Fruit fly (Drosophila melanogaster) whole organism, embryonic: ENCODE measurements around the gene IM33.

ENCODE experiments used
- ATbp ChIP-seq: fragments of 200-800 bp; sonication (Bioruptor generic); optimal IDR thresholded peaks from 2 replicates; lab custom pipeline; 2017; ENCODE audit warnings: missing biosample characterization, mild to moderate bottlenecking, missing genetic modification characterization, missing genetic modification reagents
- Aef1 ChIP-seq: fragments of 200-800 bp; sonication (Bioruptor generic); IDR thresholded peaks from 3 replicates; pipeline ENCODE4 v1.3.6; 2022; ENCODE audit warnings: missing biosample characterization, missing genetic modification characterization
- Bgb ChIP-seq: fragments of 200-800 bp; sonication (Bioruptor generic); IDR thresholded peaks from 2 replicates; pipeline ENCODE4 v1.3.6; 2022; ENCODE audit warnings: missing biosample characterization, missing genetic modification characterization; ENCODE audit not compliant: partially characterized antibody
- CG10267 ChIP-seq: fragments of 200-800 bp; sonication (Bioruptor generic); optimal IDR thresholded peaks from 2 replicates; lab custom pipeline; 2018; ENCODE audit warnings: missing biosample characterization, mild to moderate bottlenecking, missing genetic modification characterization, moderate library complexity
- CG10431 ChIP-seq: fragments of 200-800 bp; sonication (Bioruptor generic); optimal IDR thresholded peaks from 3 replicates; lab custom pipeline; 2018; ENCODE audit warnings: missing biosample characterization, mild to moderate bottlenecking, missing genetic modification characterization
- CG10565 ChIP-seq: fragments of 200-800 bp; sonication (Bioruptor generic); optimal IDR thresholded peaks from 3 replicates; lab custom pipeline; 2016; ENCODE audit warnings: missing biosample characterization, mild to moderate bottlenecking, missing genetic modification characterization
- CG10654 ChIP-seq: fragments of 200-800 bp; sonication (Bioruptor generic); optimal IDR thresholded peaks from 2 replicates; lab custom pipeline; 2016; ENCODE audit warnings: missing biosample characterization, missing genetic modification characterization
- CG11456 ChIP-seq: fragments of 200-800 bp; sonication (Bioruptor generic); IDR thresholded peaks from 3 replicates; pipeline ENCODE4 v1.3.6; 2022; ENCODE audit warnings: missing biosample characterization, missing genetic modification characterization
- CG11695 ChIP-seq: fragments of 200-800 bp; sonication (Bioruptor generic); IDR thresholded peaks from 3 replicates; pipeline ENCODE4 v1.3.6; 2022; ENCODE audit warnings: missing biosample characterization, missing genetic modification characterization
- CG12071 ChIP-seq: fragments of 200-800 bp; sonication (Bioruptor generic); optimal IDR thresholded peaks from 3 replicates; lab custom pipeline; 2018; ENCODE audit warnings: missing biosample characterization, mild to moderate bottlenecking, missing genetic modification characterization
- CG12236 ChIP-seq: fragments of 200-800 bp; sonication (Bioruptor generic); optimal IDR thresholded peaks from 2 replicates; lab custom pipeline; 2016; ENCODE audit warnings: missing biosample characterization, missing genetic modification characterization
- CG15514 ChIP-seq: fragments of 200-800 bp; sonication (Bioruptor generic); optimal IDR thresholded peaks from 3 replicates; lab custom pipeline; 2017; ENCODE audit warnings: missing biosample characterization, missing genetic modification characterization, mild to moderate bottlenecking, moderate library complexity, missing genetic modification reagents
- CG15601 ChIP-seq: fragments of 200-800 bp; sonication (Bioruptor generic); optimal IDR thresholded peaks from 3 replicates; lab custom pipeline; 2019; ENCODE audit warnings: missing biosample characterization, mild to moderate bottlenecking, missing genetic modification characterization, moderate library complexity
- CG1832 ChIP-seq: fragments of 200-800 bp; sonication (Bioruptor generic); optimal IDR thresholded peaks from 2 replicates; lab custom pipeline; 2017; ENCODE audit warnings: missing biosample characterization, mild to moderate bottlenecking, missing genetic modification characterization, inconsistent platforms
- CG2199 ChIP-seq: fragments of 200-800 bp; sonication (Bioruptor generic); IDR thresholded peaks from 3 replicates; pipeline ENCODE4 v1.3.6; 2022; ENCODE audit warnings: missing biosample characterization, missing genetic modification characterization
- CG3163 ChIP-seq: fragments of 200-800 bp; sonication (Bioruptor generic); optimal IDR thresholded peaks from 3 replicates; lab custom pipeline; 2016; ENCODE audit warnings: missing biosample characterization, missing genetic modification characterization
- CG3838 ChIP-seq: fragments of 200-800 bp; sonication (Bioruptor generic); optimal IDR thresholded peaks from 3 replicates; lab custom pipeline; 2016; ENCODE audit warnings: missing biosample characterization, missing genetic modification characterization
- CG4854 ChIP-seq: fragments of 200-800 bp; sonication (Bioruptor generic); optimal IDR thresholded peaks from 2 replicates; lab custom pipeline; 2016; ENCODE audit warnings: missing biosample characterization, missing genetic modification characterization, inconsistent platforms
- CG5245 ChIP-seq: fragments of 200-800 bp; sonication (Bioruptor generic); optimal IDR thresholded peaks from 3 replicates; lab custom pipeline; 2016; ENCODE audit warnings: missing biosample characterization, missing genetic modification characterization
- CG9817 ChIP-seq: fragments of 200-800 bp; sonication (Bioruptor generic); optimal IDR thresholded peaks from 2 replicates; lab custom pipeline; 2018; ENCODE audit warnings: missing biosample characterization, mild to moderate bottlenecking, missing genetic modification characterization, moderate library complexity
- CG9932 ChIP-seq: fragments of 200-800 bp; sonication (Bioruptor generic); IDR thresholded peaks from 2 replicates; pipeline ENCODE4 v1.3.6; 2022; ENCODE audit warnings: missing biosample characterization, missing genetic modification characterization
- CHES-1-like ChIP-seq: fragments of 200-800 bp; sonication (Bioruptor generic); optimal IDR thresholded peaks from 2 replicates; lab custom pipeline; 2016; ENCODE audit warnings: missing biosample characterization, missing genetic modification characterization
- CoRest ChIP-seq: fragments of 200-800 bp; sonication (Bioruptor generic); optimal IDR thresholded peaks from 3 replicates; lab custom pipeline; 2018; ENCODE audit warnings: missing biosample characterization, mild to moderate bottlenecking, missing genetic modification characterization, moderate library complexity
- Dad ChIP-seq: fragments of 200-800 bp; sonication (Bioruptor generic); optimal IDR thresholded peaks from 3 replicates; lab custom pipeline; 2016; ENCODE audit warnings: missing biosample characterization, missing genetic modification characterization
- HLH3B ChIP-seq: fragments of 200-800 bp; sonication (Bioruptor generic); IDR thresholded peaks from 2 replicates; pipeline ENCODE4 v1.3.6; 2022; ENCODE audit warnings: missing biosample characterization, missing genetic modification characterization
- Hmx ChIP-seq: fragments of 200-800 bp; sonication (Bioruptor generic); optimal IDR thresholded peaks from 2 replicates; lab custom pipeline; 2016; ENCODE audit warnings: missing biosample characterization, missing genetic modification characterization
- Hsf ChIP-seq: fragments of 200-800 bp; sonication (Bioruptor generic); optimal IDR thresholded peaks from 3 replicates; lab custom pipeline; 2016; ENCODE audit warnings: missing biosample characterization, missing genetic modification characterization
- PHDP ChIP-seq: fragments of 200-800 bp; sonication (Bioruptor generic); optimal IDR thresholded peaks from 3 replicates; lab custom pipeline; 2018; ENCODE audit warnings: missing biosample characterization, mild to moderate bottlenecking, missing genetic modification characterization, moderate library complexity
- Poxn ChIP-seq: fragments of 200-800 bp; sonication (Bioruptor generic); IDR thresholded peaks from 2 replicates; pipeline ENCODE4 v1.3.6; 2022; ENCODE audit warnings: missing biosample characterization, missing genetic modification characterization
- Spps ChIP-seq: fragments of 200-800 bp; sonication (Bioruptor generic); optimal IDR thresholded peaks from 2 replicates; lab custom pipeline; 2018; ENCODE audit warnings: missing biosample characterization, mild to moderate bottlenecking, missing genetic modification characterization
- Ssrp ChIP-seq: fragments of 200-800 bp; sonication (Bioruptor generic); optimal IDR thresholded peaks from 2 replicates; lab custom pipeline; 2018; ENCODE audit warnings: missing biosample characterization, mild to moderate bottlenecking, missing genetic modification characterization, moderate library complexity
- Tbp ChIP-seq: fragments of >200 bp; optimal IDR thresholded peaks from 2 replicates; lab custom pipeline; 2018; ENCODE audit warnings: missing biosample characterization, missing genetic modification characterization
- ara ChIP-seq: fragments of 200-800 bp; sonication (Bioruptor generic); IDR thresholded peaks from 2 replicates; pipeline ENCODE4 v1.3.6; 2022; ENCODE audit warnings: missing biosample characterization, missing genetic modification characterization
- bcd ChIP-seq: fragments of 200-800 bp; sonication (Bioruptor generic); optimal IDR thresholded peaks from 2 replicates; lab custom pipeline; 2017; ENCODE audit warnings: missing biosample characterization, mild to moderate bottlenecking, missing genetic modification characterization
- bsh ChIP-seq, 2 experiments: fragments of 200-800 bp; sonication (Bioruptor generic); optimal IDR thresholded peaks; 2 replicates each; lab custom pipeline; 2017 to 2018; ENCODE audit warnings: mild to moderate bottlenecking in 2 of 2, missing biosample characterization in 2 of 2, missing genetic modification characterization in 2 of 2, moderate library complexity in 1 of 2
- cato ChIP-seq: fragments of 200-800 bp; sonication (Bioruptor generic); optimal IDR thresholded peaks from 2 replicates; lab custom pipeline; 2016; ENCODE audit warnings: missing biosample characterization, missing genetic modification characterization, borderline replicate concordance
- chinmo ChIP-seq: fragments of 200-800 bp; sonication (Bioruptor generic); IDR thresholded peaks from 4 replicates; pipeline ENCODE4 v1.3.6; 2022; ENCODE audit warnings: missing biosample characterization, missing genetic modification characterization; ENCODE audit not compliant: partially characterized antibody
- da ChIP-seq: fragments of 200-800 bp; sonication (Bioruptor generic); optimal IDR thresholded peaks from 2 replicates; lab custom pipeline; 2016; ENCODE audit warnings: missing biosample characterization, missing genetic modification characterization
- emc ChIP-seq: fragments of 200-800 bp; sonication (Bioruptor generic); optimal IDR thresholded peaks from 2 replicates; lab custom pipeline; 2016; ENCODE audit warnings: missing biosample characterization, missing genetic modification characterization
- ems ChIP-seq: fragments of 200-800 bp; sonication (Bioruptor generic); optimal IDR thresholded peaks from 3 replicates; lab custom pipeline; 2016; ENCODE audit warnings: missing biosample characterization, missing genetic modification characterization
- ftz-f1 ChIP-seq: fragments of 200-800 bp; sonication (Bioruptor generic); optimal IDR thresholded peaks from 2 replicates; lab custom pipeline; 2016; ENCODE audit warnings: missing biosample characterization, missing genetic modification characterization
- jumu ChIP-seq: fragments of 200-800 bp; sonication (Bioruptor generic); optimal IDR thresholded peaks from 3 replicates; lab custom pipeline; 2016; ENCODE audit warnings: missing biosample characterization, missing genetic modification characterization
- lab ChIP-seq: fragments of 200-800 bp; sonication (Bioruptor generic); optimal IDR thresholded peaks from 3 replicates; lab custom pipeline; 2017; ENCODE audit warnings: missing biosample characterization, missing genetic modification characterization, mild to moderate bottlenecking, moderate library complexity, missing genetic modification reagents
- pho ChIP-seq: fragments of 200-800 bp; sonication (Bioruptor generic); optimal IDR thresholded peaks from 2 replicates; lab custom pipeline; 2016; ENCODE audit warnings: missing biosample characterization, missing genetic modification characterization
- phol ChIP-seq: fragments of 200-800 bp; sonication (Bioruptor generic); optimal IDR thresholded peaks from 3 replicates; lab custom pipeline; 2018; ENCODE audit warnings: missing biosample characterization, mild to moderate bottlenecking, missing genetic modification characterization, moderate library complexity
- seq ChIP-seq: fragments of 200-800 bp; sonication (Bioruptor generic); IDR thresholded peaks from 2 replicates; pipeline ENCODE4 v1.3.6; 2022; ENCODE audit warnings: missing biosample characterization, missing genetic modification characterization
- stc ChIP-seq: fragments of 200-800 bp; sonication (Bioruptor generic); IDR thresholded peaks from 2 replicates; pipeline ENCODE4 v1.3.6; 2022; ENCODE audit warnings: missing biosample characterization, missing genetic modification characterization
- sug ChIP-seq: fragments of 200-800 bp; optimal IDR thresholded peaks from 2 replicates; lab custom pipeline; 2019; ENCODE audit warnings: missing biosample characterization, mild to moderate bottlenecking, missing genetic modification characterization, moderate library complexity
- tx ChIP-seq: fragments of 200-800 bp; sonication (Bioruptor generic); optimal IDR thresholded peaks from 2 replicates; lab custom pipeline; 2016; ENCODE audit warnings: missing biosample characterization, missing genetic modification characterization
- yki ChIP-seq: fragments of >200 bp; optimal IDR thresholded peaks from 3 replicates; lab custom pipeline; 2018
- z ChIP-seq: fragments of 200-800 bp; sonication (Bioruptor generic); IDR thresholded peaks from 3 replicates; pipeline ENCODE4 v1.3.6; 2022; ENCODE audit warnings: missing biosample characterization, missing genetic modification characterization
- zfh1 ChIP-seq: fragments of 200-800 bp; sonication (Bioruptor generic); IDR thresholded peaks from 3 replicates; pipeline ENCODE4 v1.3.6; 2022; ENCODE audit warnings: missing biosample characterization, missing genetic modification characterization

IM33 gene

DNA sequence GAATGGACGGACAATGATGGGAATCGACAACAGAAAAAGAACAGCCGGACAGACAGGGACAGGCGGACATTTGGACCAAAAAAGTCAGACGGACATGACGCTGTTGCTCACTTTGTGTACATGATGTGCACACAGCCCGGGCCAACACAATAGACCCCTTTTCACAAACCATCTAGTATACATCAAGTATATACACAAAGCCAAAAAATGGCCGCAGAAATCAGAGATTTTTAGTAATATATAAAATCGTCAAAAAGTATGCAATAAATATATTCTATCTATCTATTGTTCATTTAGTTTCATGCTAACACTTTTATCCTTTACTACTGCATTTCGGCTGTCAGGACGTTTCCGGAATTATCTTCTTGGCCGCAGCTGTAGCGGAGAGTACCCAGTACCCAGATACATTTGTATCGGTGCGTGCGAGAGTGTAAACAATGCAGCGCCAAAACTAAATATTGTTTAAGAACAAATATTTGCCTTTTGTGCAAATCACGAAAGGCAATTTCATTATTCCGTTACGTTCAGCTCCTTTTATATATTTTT, 23.0 kb upstream of the IM33 start (continued):
- TF ChIP-seq sug = peak; percentile 30
- TF ChIP-seq CG10267 (tag; lab: Kevin White, UChicago) = no peak
- TF ChIP-seq emc (GFP tag; lab: Kevin White, UChicago) = no peak
- no peak for TF ChIP-seq seq (GFP tag; lab: Robert Waterston, UW)
- no peak for TF ChIP-seq Aef1 (GFP tag; lab: Robert Waterston, UW)
- no peak for TF ChIP-seq CG11456 (GFP tag; lab: Robert Waterston, UW)
- TF ChIP-seq Hmx = no peak
- TF ChIP-seq zfh1 (GFP tag; lab: Robert Waterston, UW) = no peak
- TF ChIP-seq phol = no peak
- peak; percentile 7 for TF ChIP-seq Ssrp
- TF ChIP-seq Poxn (GFP tag; lab: Robert Waterston, UW) = no peak
- TF ChIP-seq da (GFP tag; lab: Kevin White, UChicago) = no peak
- TF ChIP-seq Bgb (GFP tag; lab: Robert Waterston, UW) = no peak
- TF ChIP-seq ATbp (GFP tag; lab: Kevin White, UChicago) = no peak
- TF ChIP-seq bcd = peak; percentile 1
- peak; percentile 1 for TF ChIP-seq CG15514 (GFP tag; lab: Kevin White, UChicago)
- TF ChIP-seq tx (GFP tag; lab: Kevin White, UChicago) = no peak
- TF ChIP-seq CHES-1-like (GFP tag; lab: Kevin White, UChicago) = no peak
- TF ChIP-seq CG5245 (GFP tag; lab: Kevin White, UChicago) = no peak
- TF ChIP-seq Hsf = peak; percentile 3
- TF ChIP-seq CG3163 (GFP tag; lab: Kevin White, UChicago) = no peak
- TF ChIP-seq lab (GFP tag; lab: Kevin White, UChicago) = no peak
- no peak for TF ChIP-seq Spps (tag; lab: Kevin White, UChicago)
- TF ChIP-seq CG10654 (GFP tag; lab: Kevin White, UChicago) = peak; percentile 8
- no peak for TF ChIP-seq Dad (GFP tag; lab: Kevin White, UChicago)
- no peak for TF ChIP-seq CG12236
- TF ChIP-seq CG10565 (GFP tag; lab: Kevin White, UChicago) = no peak
- no peak for TF ChIP-seq jumu (GFP tag; lab: Kevin White, UChicago)
- TF ChIP-seq CG2199 = no peak
- no peak for TF ChIP-seq pho
- TF ChIP-seq ftz-f1 (GFP tag; lab: Kevin White, UChicago) = no peak
- TF ChIP-seq Tbp (GFP tag; lab: Kevin White, UChicago) = no peak
- no peak for TF ChIP-seq cato (GFP tag; lab: Kevin White, UChicago)
- no peak for TF ChIP-seq z (GFP tag; lab: Robert Waterston, UW)
- TF ChIP-seq chinmo = no peak
- TF ChIP-seq CG4854 = no peak
- TF ChIP-seq PHDP (tag; lab: Kevin White, UChicago) = peak; percentile 36
- TF ChIP-seq stc = no peak
- TF ChIP-seq CG10431 (GFP tag; lab: Kevin White, UChicago) = no peak
- no peak for TF ChIP-seq CG3838 (GFP tag; lab: Kevin White, UChicago)
- TF ChIP-seq ara (GFP tag; lab: Robert Waterston, UW) = no peak; the same call in 1 of the 2 replicates
- peak; percentile 14 for TF ChIP-seq CG9817 (tag; lab: Kevin White, UChicago)
- TF ChIP-seq bsh (GFP tag; optimal IDR thresholded peaks at IDR 0.05; lab: Kevin White, UChicago) = peak in 1 of 2 experiments; percentile 43
- TF ChIP-seq HLH3B (GFP tag; lab: Robert Waterston, UW) = no peak
- no peak for TF ChIP-seq CG1832 (GFP tag; lab: Kevin White, UChicago)
- no peak for TF ChIP-seq CG9932
- TF ChIP-seq CG12071 = peak; percentile 23
- no peak for TF ChIP-seq yki (lab: Kevin White, UChicago)
- TF ChIP-seq CoRest (tag; lab: Kevin White, UChicago) = peak; percentile 41
- no peak for TF ChIP-seq CG15601 (tag; lab: Kevin White, UChicago)
- TF ChIP-seq ems = no peak
- 0 out of 3 replicates have a peak, but pooled peaks have one; percentile 20 for TF ChIP-seq CG11695
